Fruit fly (Drosophila melanogaster) whole organism, embryonic: ENCODE results near the gene CG42809.

ENCODE experiments used
- Aef1 ChIP-seq: fragments of 200-800 bp; sonication (Bioruptor generic); IDR thresholded peaks from 3 replicates; pipeline ENCODE4 v1.3.6; 2022; ENCODE audit warnings: missing biosample characterization, missing genetic modification characterization
- B-H1 ChIP-seq: fragments of 200-800 bp; sonication (Bioruptor generic); IDR thresholded peaks from 3 replicates; pipeline ENCODE4 v1.3.6; 2022; ENCODE audit warnings: missing biosample characterization, missing genetic modification characterization
- CG10147 ChIP-seq: fragments of 200-800 bp; sonication (Bioruptor generic); optimal IDR thresholded peaks from 2 replicates; lab custom pipeline; 2019; ENCODE audit warnings: missing biosample characterization, mild to moderate bottlenecking, missing genetic modification characterization, moderate library complexity
- CG10959 ChIP-seq: fragments of 200-800 bp; sonication (Bioruptor generic); IDR thresholded peaks from 2 replicates; pipeline ENCODE4 v1.3.6; 2022; ENCODE audit warnings: missing biosample characterization, missing genetic modification characterization
- CG12104 ChIP-seq: fragments of 200-800 bp; sonication (Bioruptor generic); optimal IDR thresholded peaks from 3 replicates; lab custom pipeline; 2016; ENCODE audit warnings: missing biosample characterization, missing genetic modification characterization
- CG12659 ChIP-seq: fragments of 200-800 bp; sonication (Bioruptor generic); optimal IDR thresholded peaks from 3 replicates; lab custom pipeline; 2017; ENCODE audit warnings: mild to moderate bottlenecking, missing biosample characterization, missing genetic modification reagents, missing genetic modification characterization
- CG13624 ChIP-seq: fragments of 200-800 bp; sonication (Bioruptor generic); optimal IDR thresholded peaks from 2 replicates; lab custom pipeline; 2016; ENCODE audit warnings: missing biosample characterization, missing genetic modification characterization
- CG15514 ChIP-seq: fragments of 200-800 bp; sonication (Bioruptor generic); optimal IDR thresholded peaks from 3 replicates; lab custom pipeline; 2017; ENCODE audit warnings: missing biosample characterization, missing genetic modification characterization, mild to moderate bottlenecking, moderate library complexity, missing genetic modification reagents
- CG30403 ChIP-seq: fragments of 200-800 bp; sonication (Bioruptor generic); optimal IDR thresholded peaks from 3 replicates; lab custom pipeline; 2016; ENCODE audit warnings: missing biosample characterization, missing genetic modification characterization
- CG3163 ChIP-seq: fragments of 200-800 bp; sonication (Bioruptor generic); optimal IDR thresholded peaks from 3 replicates; lab custom pipeline; 2016; ENCODE audit warnings: missing biosample characterization, missing genetic modification characterization
- CG33557 ChIP-seq: fragments of 200-800 bp; sonication (Bioruptor generic); optimal IDR thresholded peaks from 2 replicates; lab custom pipeline; 2019; ENCODE audit warnings: missing biosample characterization, mild to moderate bottlenecking, missing genetic modification characterization, moderate library complexity
- CG34224 ChIP-seq: fragments of 200-800 bp; sonication (Bioruptor generic); IDR thresholded peaks from 3 replicates; pipeline ENCODE4 v1.3.6; 2022; ENCODE audit warnings: missing biosample characterization, missing genetic modification characterization; ENCODE audit not compliant: partially characterized antibody
- CG4360 ChIP-seq: fragments of 200-800 bp; sonication (Bioruptor generic); IDR thresholded peaks from 2 replicates; pipeline ENCODE4 v1.3.6; 2022; ENCODE audit warnings: missing biosample characterization, missing genetic modification characterization
- CG5953 ChIP-seq: fragments of 200-800 bp; sonication (Bioruptor generic); IDR thresholded peaks from 2 replicates; pipeline ENCODE4 v1.3.6; 2022; ENCODE audit warnings: missing biosample characterization, missing genetic modification characterization
- CHES-1-like ChIP-seq: fragments of 200-800 bp; sonication (Bioruptor generic); optimal IDR thresholded peaks from 2 replicates; lab custom pipeline; 2016; ENCODE audit warnings: missing biosample characterization, missing genetic modification characterization
- Chrac-16 ChIP-seq: fragments of 200-800 bp; sonication (Bioruptor generic); optimal IDR thresholded peaks from 3 replicates; lab custom pipeline; 2016; ENCODE audit warnings: missing biosample characterization, missing genetic modification characterization
- D ChIP-seq, 2 experiments: fragments of 200-800 bp in 1 of 2; fragments of >200 bp in 1 of 2; sonication (Bioruptor generic) in 1 of 2; optimal IDR thresholded peaks; 2 replicates in 1 of 2; 3 replicates in 1 of 2; lab custom pipeline; 2017; ENCODE audit warnings: mild to moderate bottlenecking in 1 of 2, missing biosample characterization in 1 of 2, missing genetic modification characterization in 1 of 2, missing genetic modification reagents in 1 of 2
- Deaf1 ChIP-seq: fragments of 200-800 bp; optimal IDR thresholded peaks from 3 replicates; lab custom pipeline; 2019; ENCODE audit warnings: missing biosample characterization, mild to moderate bottlenecking, missing genetic modification characterization, moderate library complexity
- Dip3 ChIP-seq: fragments of 200-800 bp; sonication (Bioruptor generic); optimal IDR thresholded peaks from 3 replicates; lab custom pipeline; 2016; ENCODE audit warnings: missing biosample characterization, missing genetic modification characterization
- E2f1 ChIP-seq: fragments of 200-800 bp; sonication (Bioruptor generic); IDR thresholded peaks from 2 replicates; pipeline ENCODE4 v1.3.6; 2022; ENCODE audit warnings: missing biosample characterization, missing genetic modification characterization
- ERR ChIP-seq: fragments of 200-800 bp; sonication (Bioruptor generic); optimal IDR thresholded peaks from 2 replicates; lab custom pipeline; 2016; ENCODE audit warnings: missing biosample characterization, missing genetic modification characterization
- Fer3 ChIP-seq: fragments of 200-800 bp; sonication (Bioruptor generic); optimal IDR thresholded peaks from 2 replicates; lab custom pipeline; 2018; ENCODE audit warnings: missing biosample characterization, mild to moderate bottlenecking, missing genetic modification characterization, moderate library complexity
- Hmx ChIP-seq: fragments of 200-800 bp; sonication (Bioruptor generic); optimal IDR thresholded peaks from 2 replicates; lab custom pipeline; 2016; ENCODE audit warnings: missing biosample characterization, missing genetic modification characterization
- MTF-1 ChIP-seq: fragments of 200-800 bp; sonication (Bioruptor generic); optimal IDR thresholded peaks from 2 replicates; lab custom pipeline; 2018; ENCODE audit warnings: missing biosample characterization, mild to moderate bottlenecking, missing genetic modification characterization, borderline replicate concordance
- Oaz ChIP-seq: fragments of 200-800 bp; sonication (Bioruptor generic); IDR thresholded peaks from 2 replicates; pipeline ENCODE4 v1.3.6; 2022; ENCODE audit warnings: missing biosample characterization, missing genetic modification characterization
- Ravus ChIP-seq: fragments of 200-800 bp; sonication (Bioruptor generic); IDR thresholded peaks from 2 replicates; pipeline ENCODE4 v1.3.6; 2022; ENCODE audit warnings: missing biosample characterization, missing genetic modification characterization
- YL-1 ChIP-seq: fragments of 200-800 bp; sonication (Bioruptor generic); optimal IDR thresholded peaks from 3 replicates; lab custom pipeline; 2017; ENCODE audit warnings: missing biosample characterization, mild to moderate bottlenecking, missing genetic modification characterization
- ab ChIP-seq: fragments of 200-800 bp; sonication (Bioruptor generic); optimal IDR thresholded peaks from 2 replicates; lab custom pipeline; 2016; ENCODE audit warnings: missing biosample characterization, missing genetic modification characterization
- al ChIP-seq: fragments of 200-800 bp; sonication (Bioruptor generic); IDR thresholded peaks from 2 replicates; pipeline ENCODE4 v1.3.6; 2022; ENCODE audit warnings: missing biosample characterization, missing genetic modification characterization
- amos ChIP-seq: fragments of 200-800 bp; sonication (Bioruptor generic); IDR thresholded peaks from 2 replicates; pipeline ENCODE4 v1.3.6; 2022; ENCODE audit warnings: missing biosample characterization, missing genetic modification characterization; ENCODE audit not compliant: partially characterized antibody
- ap ChIP-seq: fragments of 200-800 bp; sonication (Bioruptor generic); IDR thresholded peaks from 2 replicates; pipeline ENCODE4 v1.3.6; 2022; ENCODE audit warnings: missing biosample characterization, missing genetic modification characterization
- cg ChIP-seq: fragments of 200-800 bp; sonication (Bioruptor generic); optimal IDR thresholded peaks from 3 replicates; lab custom pipeline; 2019; ENCODE audit warnings: missing biosample characterization, mild to moderate bottlenecking, missing genetic modification characterization, moderate library complexity
- chinmo ChIP-seq: fragments of 200-800 bp; sonication (Bioruptor generic); IDR thresholded peaks from 4 replicates; pipeline ENCODE4 v1.3.6; 2022; ENCODE audit warnings: missing biosample characterization, missing genetic modification characterization; ENCODE audit not compliant: partially characterized antibody
- cwo ChIP-seq: fragments of 200-800 bp; sonication (Bioruptor generic); optimal IDR thresholded peaks from 3 replicates; lab custom pipeline; 2017; ENCODE audit warnings: missing biosample characterization, missing genetic modification characterization, mild to moderate bottlenecking, moderate library complexity, missing genetic modification reagents
- dysf ChIP-seq: fragments of 200-800 bp; sonication (Bioruptor generic); IDR thresholded peaks from 3 replicates; pipeline ENCODE4 v1.3.6; 2022; ENCODE audit warnings: missing biosample characterization, missing genetic modification characterization
- gem ChIP-seq: fragments of 200-800 bp; sonication (Bioruptor generic); optimal IDR thresholded peaks from 2 replicates; lab custom pipeline; 2019; ENCODE audit warnings: missing biosample characterization, mild to moderate bottlenecking, missing genetic modification characterization, moderate library complexity
- grau ChIP-seq: fragments of 200-800 bp; optimal IDR thresholded peaks from 3 replicates; lab custom pipeline; 2019; ENCODE audit warnings: missing biosample characterization, mild to moderate bottlenecking, missing genetic modification characterization, moderate library complexity
- jumu ChIP-seq: fragments of 200-800 bp; sonication (Bioruptor generic); optimal IDR thresholded peaks from 3 replicates; lab custom pipeline; 2016; ENCODE audit warnings: missing biosample characterization, missing genetic modification characterization
- org-1 ChIP-seq: fragments of 200-800 bp; sonication (Bioruptor generic); optimal IDR thresholded peaks from 2 replicates; lab custom pipeline; 2017; ENCODE audit warnings: missing biosample characterization, missing genetic modification characterization
- p53 ChIP-seq: fragments of 200-800 bp; sonication (Bioruptor generic); optimal IDR thresholded peaks from 2 replicates; lab custom pipeline; 2016; ENCODE audit warnings: missing biosample characterization, missing genetic modification characterization
- pan ChIP-seq, 4 experiments: fragments of >200 bp in 3 of 4; fragments of 200-800 bp in 1 of 4; sonication (Bioruptor generic) in 1 of 4; optimal IDR thresholded peaks in 3 of 4; IDR thresholded peaks in 1 of 4; 2 replicates each; pipeline versions ENCODE4 v1.3.6 to Lab custom; 2017 to 2022; ENCODE audit warnings: missing biosample characterization in 2 of 4, missing genetic modification characterization in 2 of 4, mixed read lengths in 1 of 4
- pfk ChIP-seq: fragments of 200-800 bp; sonication (Bioruptor generic); optimal IDR thresholded peaks from 2 replicates; lab custom pipeline; 2018; ENCODE audit warnings: missing biosample characterization, mild to moderate bottlenecking, missing genetic modification characterization, moderate library complexity
- pzg ChIP-seq: fragments of 200-800 bp; sonication (Bioruptor generic); optimal IDR thresholded peaks from 3 replicates; lab custom pipeline; 2018; ENCODE audit warnings: missing biosample characterization, mild to moderate bottlenecking, missing genetic modification characterization, moderate library complexity
- sens-2 ChIP-seq: fragments of 200-800 bp; sonication (Bioruptor generic); IDR thresholded peaks from 2 replicates; pipeline ENCODE4 v1.3.6; 2022; ENCODE audit warnings: missing biosample characterization, missing genetic modification characterization
- ssp ChIP-seq: fragments of 200-800 bp; sonication (Bioruptor generic); IDR thresholded peaks from 2 replicates; pipeline ENCODE4 v1.3.6; 2022; ENCODE audit warnings: missing biosample characterization, missing genetic modification characterization
- tin ChIP-seq: fragments of 200-800 bp; sonication (Bioruptor generic); optimal IDR thresholded peaks from 3 replicates; lab custom pipeline; 2016; ENCODE audit warnings: missing biosample characterization, missing genetic modification characterization
- tx ChIP-seq: fragments of 200-800 bp; sonication (Bioruptor generic); optimal IDR thresholded peaks from 2 replicates; lab custom pipeline; 2016; ENCODE audit warnings: missing biosample characterization, missing genetic modification characterization

Gene CG42809

dm6 chr2L:13414525-13415481, 42.5 kb upstream of the CG42809 start, which contains the start of the genes CG16956, CG42784 and CG43850 (continued):
- TF ChIP-seq tx (GFP tag; lab: Kevin White, UChicago) (no peak), Aef1 (GFP tag; lab: Robert Waterston, UW) (no peak), Chrac-16 (GFP tag; lab: Kevin White, UChicago) (no peak), gem (tag; lab: Kevin White, UChicago) (no peak), D (optimal IDR thresholded peaks at IDR 0.05; lab: Kevin White, UChicago) (no peak), D (GFP tag; optimal IDR thresholded peaks at IDR 0.05; lab: Kevin White, UChicago) (no peak), B-H1 (GFP tag; lab: Robert Waterston, UW) (no peak), CG10147 (GFP tag; lab: Kevin White, UChicago) (peak; percentile 56), sens-2 (GFP tag; lab: Robert Waterston, UW) (peak; percentile 20; the same call in 1 of the 2 replicates), ERR (GFP tag; lab: Kevin White, UChicago) (no peak), CG13624 (GFP tag; lab: Kevin White, UChicago) (peak; percentile 50), CG10959 (GFP tag; lab: Robert Waterston, UW) (no peak), grau (peak; percentile 57), p53 (GFP tag; lab: Kevin White, UChicago) (no peak), CG3163 (GFP tag; lab: Kevin White, UChicago) (no peak), CG12104 (GFP tag; lab: Kevin White, UChicago) (peak; percentile 30), pan (optimal IDR thresholded peaks at IDR 0.05; lab: Kevin White, UChicago) (no peak), pan (GFP tag; optimal IDR thresholded peaks at IDR 0.05 in 1 of 2, IDR thresholded peaks at IDR 0.05 in 1 of 2) (no peak), tin (no peak), CG5953 (GFP tag; lab: Robert Waterston, UW) (no peak), org-1 (GFP tag; lab: Kevin White, UChicago) (peak; percentile 68), Oaz (GFP tag; lab: Robert Waterston, UW) (no peak), chinmo (no peak), E2f1 (no peak), Fer3 (tag; lab: Kevin White, UChicago) (peak; percentile 75), pfk (GFP tag; lab: Kevin White, UChicago) (peak; percentile 58), ssp (GFP tag; lab: Robert Waterston, UW) (no peak), amos (GFP tag; lab: Robert Waterston, UW) (no peak; the same call in 1 of the 2 replicates), al (GFP tag; lab: Robert Waterston, UW) (no peak), CG4360 (GFP tag; lab: Robert Waterston, UW) (no peak), jumu (no peak), Ravus (GFP tag; lab: Robert Waterston, UW) (no peak), CG12659 (peak; percentile 63), YL-1 (GFP tag; lab: Kevin White, UChicago) (peak; percentile 55), MTF-1 (GFP tag; lab: Kevin White, UChicago) (peak; percentile 84), Deaf1 (tag; lab: Kevin White, UChicago) (peak; percentile 48), Dip3 (GFP tag; lab: Kevin White, UChicago) (no peak), ap (GFP tag; lab: Robert Waterston, UW) (no peak), ab (no peak), cg (no peak), cwo (GFP tag; lab: Kevin White, UChicago) (peak; percentile 56), CG30403 (GFP tag; lab: Kevin White, UChicago) (no peak), pzg (GFP tag; lab: Kevin White, UChicago) (peak; percentile 19), dysf (GFP tag; lab: Robert Waterston, UW) (peak; percentile 37; the same call in 2 of the 3 replicates), CHES-1-like (no peak), CG34224 (0 out of 3 replicates have a peak, but pooled peaks have one; percentile 29), CG15514 (peak; percentile 87), Hmx (no peak), CG33557 (no peak)
